Fruit fly (Drosophila melanogaster) whole organism, embryonic: ENCODE results near the gene slf.

Experiments
- Atf-2 ChIP-seq: fragments of 200-800 bp; sonication (Bioruptor generic); optimal IDR thresholded peaks from 2 replicates; lab custom pipeline; 2016; ENCODE audit warnings: missing biosample characterization, missing genetic modification characterization
- Bdp1 ChIP-seq: fragments of 200-800 bp; sonication (Bioruptor generic); optimal IDR thresholded peaks from 3 replicates; lab custom pipeline; 2016; ENCODE audit warnings: missing biosample characterization, missing genetic modification characterization
- CG12236 ChIP-seq: fragments of 200-800 bp; sonication (Bioruptor generic); optimal IDR thresholded peaks from 2 replicates; lab custom pipeline; 2016; ENCODE audit warnings: missing biosample characterization, missing genetic modification characterization
- CG16779 ChIP-seq: fragments of 200-800 bp; sonication (Bioruptor generic); IDR thresholded peaks from 2 replicates; pipeline ENCODE4 v1.3.6; 2022; ENCODE audit warnings: missing biosample characterization, missing genetic modification characterization
- CG17359 ChIP-seq: fragments of 200-800 bp; sonication (Bioruptor generic); optimal IDR thresholded peaks from 3 replicates; lab custom pipeline; 2018; ENCODE audit warnings: missing biosample characterization, mild to moderate bottlenecking, missing genetic modification characterization, moderate library complexity
- CG17802 ChIP-seq: fragments of 200-800 bp; sonication (Bioruptor generic); optimal IDR thresholded peaks from 2 replicates; lab custom pipeline; 2018; ENCODE audit warnings: missing biosample characterization, mild to moderate bottlenecking, missing genetic modification characterization, moderate library complexity
- CG2120 ChIP-seq: fragments of 200-800 bp; sonication (Bioruptor generic); optimal IDR thresholded peaks from 3 replicates; lab custom pipeline; 2016; ENCODE audit warnings: missing biosample characterization, missing genetic modification characterization
- CG2875 ChIP-seq: fragments of 200-800 bp; sonication (Bioruptor generic); optimal IDR thresholded peaks from 2 replicates; lab custom pipeline; 2017; ENCODE audit warnings: missing biosample characterization, mild to moderate bottlenecking, missing genetic modification characterization, missing genetic modification reagents
- CG3065 ChIP-seq: fragments of 200-800 bp; sonication (Bioruptor generic); optimal IDR thresholded peaks from 2 replicates; lab custom pipeline; 2016; ENCODE audit warnings: missing biosample characterization, missing genetic modification characterization
- CG31365 ChIP-seq: fragments of 200-800 bp; sonication (Bioruptor generic); optimal IDR thresholded peaks from 2 replicates; lab custom pipeline; 2018; ENCODE audit warnings: missing biosample characterization, mild to moderate bottlenecking, missing genetic modification characterization
- CG3163 ChIP-seq: fragments of 200-800 bp; sonication (Bioruptor generic); optimal IDR thresholded peaks from 3 replicates; lab custom pipeline; 2016; ENCODE audit warnings: missing biosample characterization, missing genetic modification characterization
- CG33213 ChIP-seq: fragments of 200-800 bp; sonication (Bioruptor generic); optimal IDR thresholded peaks from 3 replicates; lab custom pipeline; 2016; ENCODE audit warnings: missing biosample characterization, missing genetic modification characterization
- CG4617 ChIP-seq: fragments of 200-800 bp; sonication (Bioruptor generic); optimal IDR thresholded peaks from 3 replicates; lab custom pipeline; 2016; ENCODE audit warnings: missing biosample characterization, missing genetic modification characterization, borderline replicate concordance
- CG5180 ChIP-seq: fragments of 200-800 bp; sonication (Bioruptor generic); optimal IDR thresholded peaks from 3 replicates; lab custom pipeline; 2017; ENCODE audit warnings: missing biosample characterization, missing genetic modification characterization, mild to moderate bottlenecking, moderate library complexity, missing genetic modification reagents
- CG6654 ChIP-seq: fragments of 200-800 bp; sonication (Bioruptor generic); optimal IDR thresholded peaks from 2 replicates; lab custom pipeline; 2017; ENCODE audit warnings: missing biosample characterization, mild to moderate bottlenecking, missing genetic modification characterization
- CG6689 ChIP-seq: fragments of 200-800 bp; sonication (Bioruptor generic); IDR thresholded peaks from 2 replicates; pipeline ENCODE4 v1.3.6; 2022; ENCODE audit warnings: missing biosample characterization, missing genetic modification characterization
- CG7839 ChIP-seq: fragments of 200-800 bp; sonication (Bioruptor generic); optimal IDR thresholded peaks from 3 replicates; lab custom pipeline; 2018; ENCODE audit warnings: missing biosample characterization, mild to moderate bottlenecking, missing genetic modification characterization, moderate library complexity
- CG7963 ChIP-seq: fragments of 200-800 bp; sonication (Bioruptor generic); IDR thresholded peaks from 3 replicates; pipeline ENCODE4 v1.3.6; 2022; ENCODE audit warnings: missing biosample characterization, missing genetic modification characterization; ENCODE audit not compliant: partially characterized antibody
- CG8388 ChIP-seq: fragments of 200-800 bp; sonication (Bioruptor generic); optimal IDR thresholded peaks from 2 replicates; lab custom pipeline; 2019; ENCODE audit warnings: missing biosample characterization, mild to moderate bottlenecking, missing genetic modification characterization, moderate library complexity
- CG8765 ChIP-seq: fragments of 200-800 bp; sonication (Bioruptor generic); IDR thresholded peaks from 2 replicates; pipeline ENCODE4 v1.3.6; 2022; ENCODE audit warnings: missing biosample characterization, missing genetic modification characterization
- D ChIP-seq, 2 experiments: fragments of 200-800 bp in 1 of 2; fragments of >200 bp in 1 of 2; sonication (Bioruptor generic) in 1 of 2; optimal IDR thresholded peaks; 2 replicates in 1 of 2; 3 replicates in 1 of 2; lab custom pipeline; 2017; ENCODE audit warnings: mild to moderate bottlenecking in 1 of 2, missing biosample characterization in 1 of 2, missing genetic modification characterization in 1 of 2, missing genetic modification reagents in 1 of 2
- Doc2 ChIP-seq: fragments of 200-800 bp; sonication (Bioruptor generic); IDR thresholded peaks from 2 replicates; pipeline ENCODE4 v1.3.6; 2022; ENCODE audit warnings: missing biosample characterization, missing genetic modification characterization
- H15 ChIP-seq: fragments of 200-800 bp; sonication (Bioruptor generic); IDR thresholded peaks from 3 replicates; pipeline ENCODE4 v1.3.6; 2022; ENCODE audit warnings: missing biosample characterization, missing genetic modification characterization
- Hand ChIP-seq: fragments of 200-800 bp; sonication (Bioruptor generic); optimal IDR thresholded peaks from 2 replicates; lab custom pipeline; 2017; ENCODE audit warnings: mild to moderate bottlenecking, missing biosample characterization, missing genetic modification reagents, missing genetic modification characterization
- Hey ChIP-seq: fragments of 200-800 bp; sonication (Bioruptor generic); optimal IDR thresholded peaks from 3 replicates; lab custom pipeline; 2018; ENCODE audit warnings: missing biosample characterization, mild to moderate bottlenecking, missing genetic modification characterization
- Hsf ChIP-seq: fragments of 200-800 bp; sonication (Bioruptor generic); optimal IDR thresholded peaks from 3 replicates; lab custom pipeline; 2016; ENCODE audit warnings: missing biosample characterization, missing genetic modification characterization
- Lpt ChIP-seq: fragments of >200 bp; optimal IDR thresholded peaks from 2 replicates; lab custom pipeline; 2018; ENCODE audit warnings: missing biosample characterization, missing genetic modification characterization
- MESR4 ChIP-seq: fragments of 200-800 bp; sonication (Bioruptor generic); optimal IDR thresholded peaks from 2 replicates; lab custom pipeline; 2018; ENCODE audit warnings: missing biosample characterization, mild to moderate bottlenecking, missing genetic modification characterization, moderate library complexity
- NFAT ChIP-seq: fragments of 200-800 bp; sonication (Bioruptor generic); IDR thresholded peaks from 2 replicates; pipeline ENCODE4 v1.3.6; 2022; ENCODE audit warnings: missing biosample characterization, missing genetic modification characterization
- Scr ChIP-seq: fragments of 200-800 bp; sonication (Bioruptor generic); IDR thresholded peaks from 2 replicates; pipeline ENCODE4 v1.3.6; 2022; ENCODE audit warnings: missing biosample characterization, missing genetic modification characterization; ENCODE audit not compliant: partially characterized antibody
- Sry-β ChIP-seq: fragments of 200-800 bp; sonication (Bioruptor generic); optimal IDR thresholded peaks from 2 replicates; lab custom pipeline; 2018; ENCODE audit warnings: missing biosample characterization, mild to moderate bottlenecking, missing genetic modification characterization, moderate library complexity
- TFAM ChIP-seq: fragments of 200-800 bp; sonication (Bioruptor generic); optimal IDR thresholded peaks from 2 replicates; lab custom pipeline; 2017; ENCODE audit warnings: missing biosample characterization, missing genetic modification characterization, inconsistent platforms
- ash1 ChIP-seq: fragments of 200-800 bp; sonication (Bioruptor generic); optimal IDR thresholded peaks from 2 replicates; lab custom pipeline; 2018; ENCODE audit warnings: missing biosample characterization, mild to moderate bottlenecking, missing genetic modification characterization
- btn ChIP-seq: fragments of 200-800 bp; sonication (Bioruptor generic); optimal IDR thresholded peaks from 2 replicates; lab custom pipeline; 2016; ENCODE audit warnings: missing biosample characterization, missing genetic modification characterization
- cad ChIP-seq: fragments of >200 bp; optimal IDR thresholded peaks from 2 replicates; lab custom pipeline; 2017; ENCODE audit warnings: missing biosample characterization, missing genetic modification characterization
- danr ChIP-seq: fragments of 200-800 bp; sonication (Bioruptor generic); IDR thresholded peaks from 2 replicates; pipeline ENCODE4 v1.3.6; 2022; ENCODE audit warnings: missing biosample characterization, missing genetic modification characterization
- dm ChIP-seq: fragments of 200-800 bp; sonication (Bioruptor generic); optimal IDR thresholded peaks from 3 replicates; lab custom pipeline; 2016; ENCODE audit warnings: missing biosample characterization, missing genetic modification characterization
- en ChIP-seq: fragments of 200-800 bp; sonication (Bioruptor generic); optimal IDR thresholded peaks from 2 replicates; lab custom pipeline; 2016; ENCODE audit warnings: missing biosample characterization, missing genetic modification characterization
- eve ChIP-seq, 2 experiments: fragments of >200 bp; optimal IDR thresholded peaks; 2 replicates each; lab custom pipeline; 2017; ENCODE audit warnings: missing biosample characterization in 2 of 2, missing genetic modification characterization in 2 of 2
- ewg ChIP-seq: fragments of 200-800 bp; sonication (Bioruptor generic); optimal IDR thresholded peaks from 3 replicates; lab custom pipeline; 2017; ENCODE audit warnings: mild to moderate bottlenecking, missing biosample characterization, missing genetic modification reagents, missing genetic modification characterization
- fd102C ChIP-seq: fragments of 200-800 bp; sonication (Bioruptor generic); optimal IDR thresholded peaks from 2 replicates; lab custom pipeline; 2018; ENCODE audit warnings: missing biosample characterization, mild to moderate bottlenecking, missing genetic modification characterization, moderate library complexity
- ham ChIP-seq: fragments of 200-800 bp; sonication (Bioruptor generic); IDR thresholded peaks from 2 replicates; pipeline ENCODE4 v1.3.6; 2022; ENCODE audit warnings: missing biosample characterization, missing genetic modification characterization
- jigr1 ChIP-seq: fragments of 200-800 bp; sonication (Bioruptor generic); IDR thresholded peaks from 3 replicates; pipeline ENCODE4 v1.3.6; 2022; ENCODE audit warnings: missing biosample characterization, missing genetic modification characterization
- kni ChIP-seq: fragments of 200-800 bp; sonication (Bioruptor generic); optimal IDR thresholded peaks from 3 replicates; lab custom pipeline; 2017; ENCODE audit warnings: mild to moderate bottlenecking, missing biosample characterization, missing genetic modification reagents, missing genetic modification characterization
- mirr ChIP-seq: fragments of 200-800 bp; sonication (Bioruptor generic); optimal IDR thresholded peaks from 3 replicates; lab custom pipeline; 2018; ENCODE audit warnings: missing biosample characterization, mild to moderate bottlenecking, missing genetic modification characterization
- nmo ChIP-seq: fragments of 200-800 bp; sonication (Bioruptor generic); optimal IDR thresholded peaks from 2 replicates; lab custom pipeline; 2018; ENCODE audit warnings: missing biosample characterization, mild to moderate bottlenecking, missing genetic modification characterization, moderate library complexity
- salm ChIP-seq: fragments of 200-800 bp; sonication (Bioruptor generic); optimal IDR thresholded peaks from 2 replicates; lab custom pipeline; 2018; ENCODE audit warnings: missing biosample characterization, mild to moderate bottlenecking, missing genetic modification characterization
- scrt ChIP-seq: fragments of 200-800 bp; sonication (Bioruptor generic); optimal IDR thresholded peaks from 2 replicates; lab custom pipeline; 2018; ENCODE audit warnings: missing biosample characterization, mild to moderate bottlenecking, missing genetic modification characterization, moderate library complexity
- sob ChIP-seq: fragments of 200-800 bp; sonication (Bioruptor generic); IDR thresholded peaks from 2 replicates; pipeline ENCODE4 v1.3.6; 2022; ENCODE audit warnings: missing biosample characterization, missing genetic modification characterization

The slf gene

dm6 chr2L:4837772-4838397 lies 36.2 kb upstream of the slf start, which contains the start of the genes tank and CG12194 (continued):
- TF ChIP-seq CG2120 (GFP tag; lab: Kevin White, UChicago) (peak; percentile 99), danr (GFP tag; lab: Robert Waterston, UW) (peak; percentile 99), CG5180 (GFP tag; lab: Kevin White, UChicago) (peak; percentile 84), CG16779 (GFP tag; lab: Robert Waterston, UW) (peak; percentile 99), fd102C (GFP tag; lab: Kevin White, UChicago) (peak; percentile 92), Scr (GFP tag; lab: Robert Waterston, UW) (peak; percentile 83), ash1 (GFP tag; lab: Kevin White, UChicago) (peak; percentile 94), CG31365 (tag; lab: Kevin White, UChicago) (peak; percentile 91), dm (GFP tag; lab: Kevin White, UChicago) (peak; percentile 98), btn (GFP tag; lab: Kevin White, UChicago) (peak; percentile 99), Bdp1 (peak; percentile 95), CG4617 (peak; percentile 100), TFAM (GFP tag; lab: Kevin White, UChicago) (peak; percentile 94), ewg (GFP tag; lab: Kevin White, UChicago) (peak; percentile 99), CG8765 (GFP tag; lab: Robert Waterston, UW) (peak; percentile 98), CG6654 (GFP tag; lab: Kevin White, UChicago) (peak; percentile 94), H15 (GFP tag; lab: Robert Waterston, UW) (peak; percentile 99), CG2875 (GFP tag; lab: Kevin White, UChicago) (peak; percentile 99), Hey (tag; lab: Kevin White, UChicago) (peak; percentile 85), Sry-β (GFP tag; lab: Kevin White, UChicago) (peak; percentile 87), CG17802 (peak; percentile 95), NFAT (GFP tag; lab: Robert Waterston, UW) (peak; percentile 99), mirr (peak; percentile 91), MESR4 (peak; percentile 99), CG8388 (GFP tag; lab: Kevin White, UChicago) (peak; percentile 98), CG12236 (GFP tag; lab: Kevin White, UChicago) (peak; percentile 99), Doc2 (GFP tag; lab: Robert Waterston, UW) (peak; percentile 98), Hand (GFP tag; lab: Kevin White, UChicago) (peak; percentile 94), kni (GFP tag; lab: Kevin White, UChicago) (peak; percentile 31), salm (tag; lab: Kevin White, UChicago) (peak; percentile 98), Atf-2 (peak; percentile 99), CG17359 (tag; lab: Kevin White, UChicago) (peak; percentile 99), CG3163 (peak; percentile 94), cad (no peak), sob (GFP tag; lab: Robert Waterston, UW) (peak; percentile 99), Hsf (GFP tag; lab: Kevin White, UChicago) (peak; percentile 99), CG33213 (peak; percentile 99), CG7839 (tag; lab: Kevin White, UChicago) (peak; percentile 99), scrt (GFP tag; lab: Kevin White, UChicago) (peak; percentile 95), CG6689 (peak; percentile 99), Lpt (GFP tag; lab: Kevin White, UChicago) (no peak), eve (GFP tag; optimal IDR thresholded peaks at IDR 0.05; lab: Kevin White, UChicago) (no peak), ham (GFP tag; lab: Robert Waterston, UW) (peak; percentile 97), nmo (GFP tag; lab: Kevin White, UChicago) (peak; percentile 99), CG7963 (GFP tag; lab: Robert Waterston, UW) (peak; percentile 45; the same call in 2 of the 3 replicates), CG3065 (GFP tag; lab: Kevin White, UChicago) (peak; percentile 99), jigr1 (GFP tag; lab: Robert Waterston, UW) (peak; percentile 99), en (peak; percentile 99), D (optimal IDR thresholded peaks at IDR 0.05; lab: Kevin White, UChicago) (no peak), D (GFP tag; optimal IDR thresholded peaks at IDR 0.05; lab: Kevin White, UChicago) (peak; percentile 98)
